Worm (Caenorhabditis elegans): ENCODE data around the gene C27C12.4.

- TF ChIP-seq ztf-11 (tag; optimal IDR thresholded peaks at IDR 0.05), result no peak
- peak; percentile 18 for TF ChIP-seq ama-1 (optimal IDR thresholded peaks at IDR 0.05)
- TF ChIP-seq nhr-11 (tag; optimal IDR thresholded peaks at IDR 0.05), result no peak
- no peak for TF ChIP-seq fos-1 (tag; optimal IDR thresholded peaks at IDR 0.05)
- peak; percentile 18 for TF ChIP-seq pha-4 (tag; optimal IDR thresholded peaks at IDR 0.05)
- TF ChIP-seq nhr-77 (tag; optimal IDR thresholded peaks at IDR 0.05), result no peak
- TF ChIP-seq elt-1 (tag; optimal IDR thresholded peaks at IDR 0.05), result no peak
- no peak for TF ChIP-seq nhr-28 (tag; optimal IDR thresholded peaks at IDR 0.05)
- TF ChIP-seq unc-39 (tag; optimal IDR thresholded peaks at IDR 0.05), result no peak
- no peak for TF ChIP-seq snpc-4 (tag; optimal IDR thresholded peaks at IDR 0.05)
Measured at ce11 chrX:14819495-14819894, 34.4 kb upstream of the C27C12.4 start.
